Worm (Caenorhabditis elegans): ENCODE results near the gene T20B12.7.

- TF ChIP-seq nhr-25 (tag; optimal IDR thresholded peaks at IDR 0.05) (no peak), ztf-11 (tag; optimal IDR thresholded peaks at IDR 0.05) (no peak), pha-4 (tag; optimal IDR thresholded peaks at IDR 0.05) (no peak), nhr-11 (tag; optimal IDR thresholded peaks at IDR 0.05) (no peak), ceh-28 (tag; optimal IDR thresholded peaks at IDR 0.05) (no peak), tbx-2 (tag; optimal IDR thresholded peaks at IDR 0.05) (no peak), sea-2 (GFP tag; optimal IDR thresholded peaks at IDR 0.05) (no peak)
These were observed 4.9 kb upstream of the T20B12.7 start, which contains the start of gene tbp-1 for ce11 chrIII:7383733-7384132.
